Fruit fly (Drosophila melanogaster) whole organism, embryonic: ENCODE results near the gene Rpn10.

Source experiments
- Asciz ChIP-seq: fragments of 200-800 bp; sonication (Bioruptor generic); optimal IDR thresholded peaks from 2 replicates; lab custom pipeline; 2017; ENCODE audit warnings: missing biosample characterization, mild to moderate bottlenecking, missing genetic modification characterization, missing genetic modification reagents
- BEAF-32 ChIP-seq: fragments of 200-800 bp; sonication (Bioruptor generic); optimal IDR thresholded peaks from 3 replicates; lab custom pipeline; 2017; ENCODE audit warnings: missing biosample characterization, missing genetic modification characterization, mild to moderate bottlenecking, moderate library complexity, missing genetic modification reagents
- CG11560 ChIP-seq: fragments of 200-800 bp; sonication (Bioruptor generic); IDR thresholded peaks from 3 replicates; pipeline ENCODE4 v1.3.6; 2022; ENCODE audit warnings: missing biosample characterization, missing genetic modification characterization
- CG11695 ChIP-seq: fragments of 200-800 bp; sonication (Bioruptor generic); IDR thresholded peaks from 3 replicates; pipeline ENCODE4 v1.3.6; 2022; ENCODE audit warnings: missing biosample characterization, missing genetic modification characterization
- CG12659 ChIP-seq: fragments of 200-800 bp; sonication (Bioruptor generic); optimal IDR thresholded peaks from 3 replicates; lab custom pipeline; 2017; ENCODE audit warnings: mild to moderate bottlenecking, missing biosample characterization, missing genetic modification reagents, missing genetic modification characterization
- CG13287 ChIP-seq: fragments of 200-800 bp; sonication (Bioruptor generic); IDR thresholded peaks from 2 replicates; pipeline ENCODE4 v1.3.6; 2022; ENCODE audit warnings: missing biosample characterization, missing genetic modification characterization; ENCODE audit not compliant: partially characterized antibody
- CG14014 ChIP-seq: fragments of 200-800 bp; sonication (Bioruptor generic); IDR thresholded peaks from 2 replicates; pipeline ENCODE4 v1.3.6; 2022; ENCODE audit warnings: missing biosample characterization, missing genetic modification characterization
- CG14860 ChIP-seq: fragments of 200-800 bp; sonication (Bioruptor generic); IDR thresholded peaks from 3 replicates; pipeline ENCODE4 v1.3.6; 2022; ENCODE audit warnings: missing biosample characterization, missing genetic modification characterization; ENCODE audit not compliant: partially characterized antibody
- CG1603 ChIP-seq: fragments of 200-800 bp; sonication (Bioruptor generic); optimal IDR thresholded peaks from 2 replicates; lab custom pipeline; 2019; ENCODE audit warnings: missing biosample characterization, mild to moderate bottlenecking, missing genetic modification characterization, moderate library complexity
- CG3163 ChIP-seq: fragments of 200-800 bp; sonication (Bioruptor generic); optimal IDR thresholded peaks from 3 replicates; lab custom pipeline; 2016; ENCODE audit warnings: missing biosample characterization, missing genetic modification characterization
- CG6791 ChIP-seq: fragments of 200-800 bp; sonication (Bioruptor generic); IDR thresholded peaks from 3 replicates; pipeline ENCODE4 v1.3.6; 2022; ENCODE audit warnings: missing biosample characterization, missing genetic modification characterization; ENCODE audit not compliant: partially characterized antibody
- CG8478 ChIP-seq: fragments of >200 bp; optimal IDR thresholded peaks from 2 replicates; lab custom pipeline; 2018
- CTCF ChIP-seq: fragments of 200-800 bp; sonication (Bioruptor generic); optimal IDR thresholded peaks from 2 replicates; lab custom pipeline; 2017; ENCODE audit warnings: missing biosample characterization, mild to moderate bottlenecking, missing genetic modification characterization, moderate library complexity
- D ChIP-seq, 2 experiments: fragments of 200-800 bp in 1 of 2; fragments of >200 bp in 1 of 2; sonication (Bioruptor generic) in 1 of 2; optimal IDR thresholded peaks; 2 replicates in 1 of 2; 3 replicates in 1 of 2; lab custom pipeline; 2017; ENCODE audit warnings: mild to moderate bottlenecking in 1 of 2, missing biosample characterization in 1 of 2, missing genetic modification characterization in 1 of 2, missing genetic modification reagents in 1 of 2
- D19B ChIP-seq: fragments of 200-800 bp; sonication (Bioruptor generic); optimal IDR thresholded peaks from 2 replicates; lab custom pipeline; 2017; ENCODE audit warnings: missing biosample characterization, mild to moderate bottlenecking, missing genetic modification characterization
- Drgx ChIP-seq: fragments of 200-800 bp; sonication (Bioruptor generic); IDR thresholded peaks from 2 replicates; pipeline ENCODE4 v1.3.6; 2022; ENCODE audit warnings: missing biosample characterization, missing genetic modification characterization
- E2f2 ChIP-seq: fragments of 200-800 bp; sonication (Bioruptor generic); IDR thresholded peaks from 2 replicates; pipeline ENCODE4 v1.3.6; 2022; ENCODE audit warnings: missing biosample characterization, missing genetic modification characterization
- Eip74EF ChIP-seq, 2 experiments: fragments of 200-800 bp in 1 of 2; fragments of >200 bp in 1 of 2; sonication (Bioruptor generic) in 1 of 2; optimal IDR thresholded peaks; 2 replicates each; lab custom pipeline; 2017 to 2019; ENCODE audit warnings: missing biosample characterization in 2 of 2, missing genetic modification characterization in 2 of 2, mild to moderate bottlenecking in 1 of 2, moderate library complexity in 1 of 2
- Ets97D ChIP-seq: fragments of 200-800 bp; sonication (Bioruptor generic); optimal IDR thresholded peaks from 3 replicates; lab custom pipeline; 2016; ENCODE audit warnings: missing biosample characterization, missing genetic modification characterization
- H15 ChIP-seq: fragments of 200-800 bp; sonication (Bioruptor generic); IDR thresholded peaks from 3 replicates; pipeline ENCODE4 v1.3.6; 2022; ENCODE audit warnings: missing biosample characterization, missing genetic modification characterization
- Hey ChIP-seq: fragments of 200-800 bp; sonication (Bioruptor generic); optimal IDR thresholded peaks from 3 replicates; lab custom pipeline; 2018; ENCODE audit warnings: missing biosample characterization, mild to moderate bottlenecking, missing genetic modification characterization
- HmgZ ChIP-seq: fragments of 200-800 bp; sonication (Bioruptor generic); optimal IDR thresholded peaks from 2 replicates; lab custom pipeline; 2018; ENCODE audit warnings: missing biosample characterization, mild to moderate bottlenecking, missing genetic modification characterization
- MESR4 ChIP-seq: fragments of 200-800 bp; sonication (Bioruptor generic); optimal IDR thresholded peaks from 2 replicates; lab custom pipeline; 2018; ENCODE audit warnings: missing biosample characterization, mild to moderate bottlenecking, missing genetic modification characterization, moderate library complexity
- Max ChIP-seq: fragments of 200-800 bp; sonication (Bioruptor generic); optimal IDR thresholded peaks from 2 replicates; lab custom pipeline; 2016; ENCODE audit warnings: missing biosample characterization, mild to moderate bottlenecking, missing genetic modification characterization
- Med ChIP-seq: fragments of 200-800 bp; sonication (Bioruptor generic); peaks from one replicate; lab custom pipeline; 2016; ENCODE audit warnings: missing biosample characterization, missing genetic modification characterization, mild to moderate bottlenecking, inconsistent platforms, moderate library complexity
- NC2β ChIP-seq: fragments of 200-800 bp; sonication (Bioruptor generic); optimal IDR thresholded peaks from 2 replicates; lab custom pipeline; 2016; ENCODE audit warnings: missing biosample characterization, missing genetic modification characterization
- Scr ChIP-seq: fragments of 200-800 bp; sonication (Bioruptor generic); IDR thresholded peaks from 2 replicates; pipeline ENCODE4 v1.3.6; 2022; ENCODE audit warnings: missing biosample characterization, missing genetic modification characterization; ENCODE audit not compliant: partially characterized antibody
- Sin3A ChIP-seq: fragments of >200 bp; optimal IDR thresholded peaks from 2 replicates; lab custom pipeline; 2018
- Sox102F ChIP-seq: fragments of 200-800 bp; sonication (Bioruptor generic); optimal IDR thresholded peaks from 2 replicates; lab custom pipeline; 2018; ENCODE audit warnings: missing biosample characterization, mild to moderate bottlenecking, missing genetic modification characterization, moderate library complexity
- Stat92E ChIP-seq, 3 experiments: fragments of >200 bp in 2 of 3; fragments of 200-800 bp in 1 of 3; sonication (Bioruptor generic) in 1 of 3; optimal IDR thresholded peaks; 2 replicates each; lab custom pipeline; 2017 to 2019; ENCODE audit warnings: missing biosample characterization in 3 of 3, missing genetic modification characterization in 3 of 3, mild to moderate bottlenecking in 1 of 3, moderate library complexity in 1 of 3
- bab2 ChIP-seq: fragments of 200-800 bp; sonication (Bioruptor generic); optimal IDR thresholded peaks from 2 replicates; lab custom pipeline; 2016; ENCODE audit warnings: missing biosample characterization, missing genetic modification characterization
- cas ChIP-seq: fragments of 200-800 bp; sonication (Bioruptor generic); IDR thresholded peaks from 2 replicates; pipeline ENCODE4 v1.3.6; 2022; ENCODE audit warnings: missing biosample characterization, missing genetic modification characterization
- chinmo ChIP-seq: fragments of 200-800 bp; sonication (Bioruptor generic); IDR thresholded peaks from 4 replicates; pipeline ENCODE4 v1.3.6; 2022; ENCODE audit warnings: missing biosample characterization, missing genetic modification characterization; ENCODE audit not compliant: partially characterized antibody
- crc ChIP-seq: fragments of 200-800 bp; sonication (Bioruptor generic); optimal IDR thresholded peaks from 2 replicates; lab custom pipeline; 2016; ENCODE audit warnings: missing biosample characterization, missing genetic modification characterization
- disco-r ChIP-seq: fragments of 200-800 bp; sonication (Bioruptor generic); optimal IDR thresholded peaks from 2 replicates; lab custom pipeline; 2016; ENCODE audit warnings: missing biosample characterization, missing genetic modification characterization
- ewg ChIP-seq: fragments of 200-800 bp; sonication (Bioruptor generic); optimal IDR thresholded peaks from 3 replicates; lab custom pipeline; 2017; ENCODE audit warnings: mild to moderate bottlenecking, missing biosample characterization, missing genetic modification reagents, missing genetic modification characterization
- fru ChIP-seq: fragments of >200 bp; optimal IDR thresholded peaks from 2 replicates; lab custom pipeline; 2017
- gsb ChIP-seq: fragments of 200-800 bp; sonication (Bioruptor generic); IDR thresholded peaks from 2 replicates; pipeline ENCODE4 v1.3.6; 2022; ENCODE audit warnings: missing biosample characterization, missing genetic modification characterization
- ham ChIP-seq: fragments of 200-800 bp; sonication (Bioruptor generic); IDR thresholded peaks from 2 replicates; pipeline ENCODE4 v1.3.6; 2022; ENCODE audit warnings: missing biosample characterization, missing genetic modification characterization
- inv ChIP-seq: fragments of 200-800 bp; sonication (Bioruptor generic); IDR thresholded peaks from 2 replicates; pipeline ENCODE4 v1.3.6; 2022; ENCODE audit warnings: missing biosample characterization, missing genetic modification characterization; ENCODE audit not compliant: partially characterized antibody
- jigr1 ChIP-seq: fragments of 200-800 bp; sonication (Bioruptor generic); IDR thresholded peaks from 3 replicates; pipeline ENCODE4 v1.3.6; 2022; ENCODE audit warnings: missing biosample characterization, missing genetic modification characterization
- nerfin-1 ChIP-seq: fragments of 200-800 bp; sonication (Bioruptor generic); optimal IDR thresholded peaks from 3 replicates; lab custom pipeline; 2019; ENCODE audit warnings: missing biosample characterization, mild to moderate bottlenecking, missing genetic modification characterization, moderate library complexity
- pzg ChIP-seq: fragments of 200-800 bp; sonication (Bioruptor generic); optimal IDR thresholded peaks from 3 replicates; lab custom pipeline; 2018; ENCODE audit warnings: missing biosample characterization, mild to moderate bottlenecking, missing genetic modification characterization, moderate library complexity
- sqz ChIP-seq: fragments of 200-800 bp; sonication (Bioruptor generic); optimal IDR thresholded peaks from 3 replicates; lab custom pipeline; 2018; ENCODE audit warnings: missing biosample characterization, mild to moderate bottlenecking, missing genetic modification characterization
- tgo ChIP-seq: fragments of 200-800 bp; sonication (Bioruptor generic); IDR thresholded peaks from 3 replicates; pipeline ENCODE4 v1.3.6; 2022; ENCODE audit warnings: missing biosample characterization, missing genetic modification characterization
- tup ChIP-seq: fragments of 200-800 bp; sonication (Bioruptor generic); optimal IDR thresholded peaks from 2 replicates; lab custom pipeline; 2016; ENCODE audit warnings: missing biosample characterization, mild to moderate bottlenecking, missing genetic modification characterization, moderate library complexity
- unpg ChIP-seq: fragments of 200-800 bp; sonication (Bioruptor generic); optimal IDR thresholded peaks from 3 replicates; lab custom pipeline; 2018; ENCODE audit warnings: missing biosample characterization, mild to moderate bottlenecking, missing genetic modification characterization, moderate library complexity
- wek ChIP-seq: fragments of 200-800 bp; sonication (Bioruptor generic); optimal IDR thresholded peaks from 3 replicates; lab custom pipeline; 2018; ENCODE audit warnings: missing biosample characterization, mild to moderate bottlenecking, missing genetic modification characterization, moderate library complexity
- wor ChIP-seq: fragments of 200-800 bp; sonication (Bioruptor generic); IDR thresholded peaks from 2 replicates; pipeline ENCODE4 v1.3.6; 2022; ENCODE audit warnings: missing biosample characterization, missing genetic modification characterization

Rpn10 gene

DNA sequence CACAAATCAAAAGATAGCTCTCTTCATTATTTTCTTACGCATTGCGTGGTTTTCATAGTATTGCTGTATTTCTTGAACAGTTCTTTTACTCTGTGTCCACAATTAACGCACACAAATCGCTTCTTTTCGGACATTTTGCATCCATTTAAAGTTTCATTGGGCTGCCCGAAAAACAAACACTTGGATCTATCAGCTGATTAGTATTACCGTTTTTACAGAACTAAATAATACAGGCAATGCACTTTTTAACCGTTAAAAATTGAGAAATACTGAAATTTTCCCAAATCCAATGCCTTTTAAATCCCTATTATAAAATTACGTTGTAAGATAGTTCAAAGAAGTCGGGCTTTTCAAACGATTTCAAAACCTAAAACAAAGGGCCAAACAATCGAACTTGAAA, 7.7 kb upstream of the Rpn10 start, which contains the start of gene Arv1 (continued):
- peak; percentile 28 for TF ChIP-seq CG1603
- peak; percentile 9 for TF ChIP-seq BEAF-32 (GFP tag; lab: Kevin White, UChicago)
- no peak for TF ChIP-seq CG11560 (tag; lab: Robert Waterston, UW)
- no peak for TF ChIP-seq wor
- TF ChIP-seq MESR4 = peak; percentile 54
- TF ChIP-seq Drgx (GFP tag; lab: Robert Waterston, UW) = no peak
- TF ChIP-seq H15 = no peak
- TF ChIP-seq, all 482 proteins: peak for 21

DNA sequence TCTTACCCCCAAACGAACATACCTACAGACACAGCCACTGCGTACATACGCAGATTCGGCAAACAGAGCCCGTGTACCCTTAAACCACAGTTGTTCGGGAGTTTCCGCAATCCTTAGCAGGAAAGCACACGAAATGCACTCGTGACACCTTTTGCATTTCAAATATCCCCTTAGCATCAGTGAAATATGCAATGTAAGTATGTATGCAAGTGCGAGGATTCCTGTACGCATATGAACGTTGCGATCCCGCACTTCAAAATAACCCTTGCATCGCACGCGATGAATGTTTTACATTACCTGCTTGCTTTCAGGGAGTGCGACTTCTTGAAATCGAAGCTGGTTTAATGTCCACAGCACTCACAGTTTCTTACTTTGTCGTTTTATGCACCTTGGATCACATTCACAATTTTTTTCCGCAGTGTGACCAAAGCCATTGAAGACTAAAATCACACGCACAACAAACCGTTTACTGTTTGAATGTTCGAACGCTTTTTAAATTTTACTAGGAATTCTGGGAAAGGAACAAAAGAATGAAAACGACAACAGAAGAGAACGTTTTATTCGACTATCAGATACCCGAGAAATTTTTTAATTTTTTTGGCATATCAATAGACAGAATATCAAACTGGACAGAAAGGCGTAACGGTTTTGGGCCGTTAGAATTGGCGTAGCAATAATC, 3.4 kb upstream of the Rpn10 start, which contains the start of gene Mkrn1:
Gene Mkrn1 (minus strand): TSS at position 444 of the 679 bp plus-strand sequence.
- TF ChIP-seq NC2β (GFP tag; lab: Kevin White, UChicago) = peak; percentile 32
- TF ChIP-seq D19B = peak; percentile 88
- TF ChIP-seq CG14014 (GFP tag; lab: Robert Waterston, UW) = no peak
- no peak for TF ChIP-seq Max (GFP tag; lab: Kevin White, UChicago)
- no peak for TF ChIP-seq fru
- TF ChIP-seq CG3163 (GFP tag; lab: Kevin White, UChicago) = no peak
- peak; percentile 97 for TF ChIP-seq CG14860
- TF ChIP-seq D (optimal IDR thresholded peaks at IDR 0.05; lab: Kevin White, UChicago) = peak; percentile 67
- TF ChIP-seq D (GFP tag; optimal IDR thresholded peaks at IDR 0.05; lab: Kevin White, UChicago) = no peak
- TF ChIP-seq wek (GFP tag; lab: Kevin White, UChicago) = peak; percentile 1
- TF ChIP-seq cas (GFP tag; lab: Robert Waterston, UW) = no peak
- peak in 1 of 3 experiments; percentile 58 for TF ChIP-seq Stat92E (GFP tag; optimal IDR thresholded peaks at IDR 0.05; lab: Kevin White, UChicago)
- TF ChIP-seq pzg (GFP tag; lab: Kevin White, UChicago) = peak; percentile 72
- no peak for TF ChIP-seq CG11695
- TF ChIP-seq Ets97D (GFP tag; lab: Kevin White, UChicago) = peak; percentile 31
- TF ChIP-seq sqz (GFP tag; lab: Kevin White, UChicago) = no peak
- peak; percentile 35 for TF ChIP-seq CG12659 (GFP tag; lab: Kevin White, UChicago)
- TF ChIP-seq Sin3A (lab: Kevin White, UChicago) = peak; percentile 26
- TF ChIP-seq Sox102F (GFP tag; lab: Kevin White, UChicago) = no peak
- TF ChIP-seq unpg (GFP tag; lab: Kevin White, UChicago) = no peak
- peak; percentile 89 for TF ChIP-seq nerfin-1 (tag; lab: Kevin White, UChicago)
- TF ChIP-seq ham (GFP tag; lab: Robert Waterston, UW) = no peak
- TF ChIP-seq ewg = no peak
- no peak for TF ChIP-seq Asciz
- no peak for TF ChIP-seq tgo
- peak; percentile 70 for TF ChIP-seq CG13287 (GFP tag; lab: Robert Waterston, UW)
- TF ChIP-seq Hey (tag; lab: Kevin White, UChicago) = no peak
- TF ChIP-seq E2f2 (GFP tag; lab: Robert Waterston, UW) = peak; percentile 44
- TF ChIP-seq Eip74EF (GFP tag; optimal IDR thresholded peaks at IDR 0.05; lab: Kevin White, UChicago) = no peak
- TF ChIP-seq bab2 (GFP tag; lab: Kevin White, UChicago) = no peak
- TF ChIP-seq Med (GFP tag; lab: Kevin White, UChicago) = no peak
- TF ChIP-seq Scr (GFP tag; lab: Robert Waterston, UW) = peak; percentile 76
- TF ChIP-seq CG8478 (lab: Kevin White, UChicago) = no peak
- peak; percentile 36 for TF ChIP-seq HmgZ
- 0 out of 4 replicates have a peak, but pooled peaks have one; percentile 71 for TF ChIP-seq chinmo
- no peak for TF ChIP-seq tup (GFP tag; lab: Kevin White, UChicago)
- TF ChIP-seq disco-r = no peak
- TF ChIP-seq CG6791 = peak; percentile 94
- no peak for TF ChIP-seq jigr1 (GFP tag; lab: Robert Waterston, UW)
- TF ChIP-seq CTCF (GFP tag; lab: Kevin White, UChicago) = peak; percentile 12
- TF ChIP-seq gsb (GFP tag; lab: Robert Waterston, UW) = no peak
- TF ChIP-seq inv (GFP tag; lab: Robert Waterston, UW) = peak; percentile 58; the same call in 1 of the 2 replicates
- no peak for TF ChIP-seq crc (GFP tag; lab: Kevin White, UChicago)
